Worm (Caenorhabditis elegans): ENCODE data around the gene math-7.

DNA sequence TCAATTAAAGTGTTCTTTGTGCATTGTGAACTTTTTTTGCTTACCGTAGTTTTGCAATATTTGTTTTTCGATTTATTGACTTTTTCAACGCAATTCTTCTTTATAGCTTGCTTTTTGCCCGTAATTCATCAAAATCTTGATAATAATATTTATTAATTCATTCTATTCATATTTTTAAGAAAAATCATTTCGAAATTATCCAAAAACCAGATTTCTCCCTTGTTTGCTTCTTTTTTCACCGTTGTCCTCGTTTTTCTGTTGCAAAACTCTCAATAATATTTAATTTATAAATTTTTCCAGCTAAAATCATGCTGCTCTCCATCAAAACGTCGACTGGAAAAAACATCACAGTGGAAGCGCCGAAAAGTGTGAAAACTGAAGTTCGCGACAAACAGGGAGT lies 38.2 kb upstream of the math-7 start, which contains the start of gene F52C6.3:
- TF ChIP-seq hlh-30 (tag; optimal IDR thresholded peaks at IDR 0.05; ENCODE audit: insufficient read depth) (no peak), ama-1 (optimal IDR thresholded peaks at IDR 0.05) (no peak), unc-86 (tag; optimal IDR thresholded peaks at IDR 0.05) (no peak)

All from whole organism, late embryonic.